Worm (Caenorhabditis elegans) whole organism, midembryonic: Measurements from ENCODE around the gene cyp-13A12.

Source experiments
- flt-1 ChIP-seq: fragments of 200-800 bp; sonication (Bioruptor generic); IDR thresholded peaks from 2 replicates; pipeline ENCODE4 v1.3.6; 2022; ENCODE audit warnings: missing genetic modification characterization, missing compliant biosample characterization
- ztf-23 ChIP-seq: fragments of 200-800 bp; sonication (Bioruptor generic); IDR thresholded peaks from 2 replicates; pipeline ENCODE4 v1.3.6; 2022; ENCODE audit warnings: missing genetic modification reagents, missing genetic modification characterization, missing compliant biosample characterization

DNA sequence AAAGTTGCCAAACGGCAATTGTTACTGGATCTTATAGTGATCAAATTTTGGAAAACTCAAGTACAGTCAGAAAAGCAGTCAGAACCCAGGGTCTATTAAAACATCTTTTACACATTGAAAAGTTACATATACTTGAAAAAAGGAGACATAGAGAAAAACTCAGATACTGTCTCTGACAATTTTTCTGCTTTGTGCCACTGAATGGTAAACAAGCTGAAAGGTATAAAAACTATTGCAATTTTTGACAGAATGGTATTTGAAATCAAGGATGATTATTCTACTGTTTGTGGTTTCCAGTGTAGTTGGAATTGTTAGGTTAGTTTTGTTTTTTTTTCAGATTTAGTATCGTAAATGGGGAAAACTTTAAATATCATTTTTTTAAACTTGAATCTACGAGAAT, 3.6 kb upstream of the cyp-13A12 start, which contains the start of gene cyp-13A11:
- no peak for TF ChIP-seq flt-1
- TF ChIP-seq ztf-23 (GFP tag; lab: Robert Waterston, UW): no peak
